In genomic region chr3L:13991314-13991713, dm6 we compare ENCODE assay signal across 3 fruit fly cellular contexts.
TF ChIP-seq lines count a peak whose summit lies in the region.

No protein-coding gene starts in this region.

- no peak for TF ChIP-seq CTCF in whole organism, embryonic (GFP tag; optimal IDR thresholded peaks at IDR 0.05; lab: Kevin White, UChicago)

TF ChIP-seq in whole organism, embryonic, 481 proteins besides CTCF, POLR2A, EP300 and RAD21:
- TF ChIP-seq salm (tag; optimal IDR thresholded peaks at IDR 0.05; lab: Kevin White, UChicago) (no peak), chinmo (GFP tag; IDR thresholded peaks at IDR 0.05; lab: Robert Waterston, UW; ENCODE audit: partially characterized antibody) (0 out of 4 replicates have a peak, but pooled peaks have one; percentile 22), NFAT (GFP tag; IDR thresholded peaks at IDR 0.05; lab: Robert Waterston, UW) (peak; percentile 18; the same call in 1 of the 2 replicates), CG11456 (GFP tag; IDR thresholded peaks at IDR 0.05; lab: Robert Waterston, UW) (0 out of 3 replicates have a peak, but pooled peaks have one; percentile 27), CG6175 (GFP tag; IDR thresholded peaks at IDR 0.05; lab: Robert Waterston, UW) (no peak), Oaz (GFP tag; IDR thresholded peaks at IDR 0.05; lab: Robert Waterston, UW) (0 out of 2 replicates have a peak, but pooled peaks have one; percentile 4), Deaf1 (tag; optimal IDR thresholded peaks at IDR 0.05; lab: Kevin White, UChicago) (peak; percentile 45), Trl (optimal IDR thresholded peaks at IDR 0.05; lab: Kevin White, UChicago) (peak; percentile 31 to 58), Trl (GFP tag; optimal IDR thresholded peaks at IDR 0.05; lab: Kevin White, UChicago) (no peak), Ets65A (GFP tag; lab: Kevin White, UChicago) (peak; percentile 64), Poxn (GFP tag; IDR thresholded peaks at IDR 0.05; lab: Robert Waterston, UW) (no peak)

TF ChIP-seq in whole organism, pupa, 21 proteins besides CTCF, POLR2A, EP300 and RAD21:
- TF ChIP-seq CG13204 (GFP tag; optimal IDR thresholded peaks at IDR 0.05; lab: Kevin White, UChicago) (peak; percentile 20), CG4496 (GFP tag; IDR thresholded peaks at IDR 0.05; lab: Robert Waterston, UW) (no peak)

TF ChIP-seq in whole organism, wandering third instar larva, 38 proteins besides CTCF, POLR2A, EP300 and RAD21:
- TF ChIP-seq dsf (GFP tag; optimal IDR thresholded peaks at IDR 0.05; lab: Kevin White, UChicago; ENCODE audit: borderline replicate concordance) (no peak), dmrt93B (GFP tag; optimal IDR thresholded peaks at IDR 0.05; lab: Kevin White, UChicago) (no peak), Dif (GFP tag; optimal IDR thresholded peaks at IDR 0.05; lab: Kevin White, UChicago; ENCODE audit: partially characterized antibody) (peak; percentile 26)
